Worm (Caenorhabditis elegans): ENCODE measurements around the gene H35N09.2.

Gene H35N09.2

ce11 chrX:8556614-8557196 lies 48.2 kb downstream of the H35N09.2 start, which contains the start of gene utx-1 (continued):
- TF ChIP-seq drap-1 (GFP tag; optimal IDR thresholded peaks at IDR 0.05), result no peak

ce11 chrX:8554029-8554428 lies 50.8 kb downstream of the H35N09.2 start:
- TF ChIP-seq lin-13 (tag; optimal IDR thresholded peaks at IDR 0.05) (no peak), ces-1 (GFP tag; optimal IDR thresholded peaks at IDR 0.05) (no peak), unc-120 (tag; optimal IDR thresholded peaks at IDR 0.05; ENCODE audit: poor library complexity, severe bottlenecking) (no peak), sem-2 (GFP tag; optimal IDR thresholded peaks at IDR 0.05) (no peak), mep-1 (tag; optimal IDR thresholded peaks at IDR 0.05) (no peak), snpc-4 (tag; optimal IDR thresholded peaks at IDR 0.05) (no peak), elt-1 (tag; optimal IDR thresholded peaks at IDR 0.05; ENCODE audit: borderline replicate concordance, insufficient read depth) (peak; percentile 65), nhr-76 (tag; optimal IDR thresholded peaks at IDR 0.05) (no peak), drap-1 (GFP tag; optimal IDR thresholded peaks at IDR 0.05) (no peak), blmp-1 (tag; optimal IDR thresholded peaks at IDR 0.05) (peak; percentile 73), unc-39 (tag; optimal IDR thresholded peaks at IDR 0.05) (no peak), nhr-237 (tag; optimal IDR thresholded peaks at IDR 0.05) (no peak)

Data from whole organism, mixed stage, embryonic.